Worm (Caenorhabditis elegans) whole organism, early embryonic: ENCODE results near the gene fbxa-86.

Source experiments
- B0310.2 ChIP-seq: sonication (generic microtip); optimal IDR thresholded peaks from 2 replicates; lab custom pipeline; 2016; ENCODE audit warnings: mild to moderate bottlenecking, missing genetic modification characterization, missing compliant biosample characterization
- F13C5.2 ChIP-seq: sonication (generic microtip); optimal IDR thresholded peaks from 2 replicates; lab custom pipeline; 2017; ENCODE audit warnings: mild to moderate bottlenecking, missing genetic modification characterization, inconsistent platforms, missing compliant biosample characterization
- aly-1 ChIP-seq: sonication (generic microtip); optimal IDR thresholded peaks from 2 replicates; lab custom pipeline; 2016; ENCODE audit warnings: missing genetic modification characterization, missing compliant biosample characterization
- ama-1 ChIP-seq: fragments of 150-350 bp; optimal IDR thresholded peaks from 2 replicates; lab custom pipeline; 2014
- ceh-13 ChIP-seq: fragments of 200-800 bp; sonication (Bioruptor generic); optimal IDR thresholded peaks from 2 replicates; lab custom pipeline; 2018; ENCODE audit warnings: mild to moderate bottlenecking, missing genetic modification characterization, missing compliant biosample characterization
- ceh-36 ChIP-seq: sonication (generic microtip); optimal IDR thresholded peaks from 2 replicates; lab custom pipeline; 2016; ENCODE audit warnings: missing genetic modification characterization, inconsistent platforms, missing compliant biosample characterization
- ets-7 ChIP-seq: sonication (generic microtip); optimal IDR thresholded peaks from 2 replicates; lab custom pipeline; 2016; ENCODE audit warnings: missing genotype, missing genetic modification characterization, missing compliant biosample characterization
- flt-1 ChIP-seq: fragments of 200-800 bp; sonication (Bioruptor generic); IDR thresholded peaks from 2 replicates; pipeline ENCODE4 v1.3.6; 2022; ENCODE audit warnings: missing genetic modification characterization, missing compliant biosample characterization
- hmbx-1 ChIP-seq: sonication (generic microtip); optimal IDR thresholded peaks from 2 replicates; lab custom pipeline; 2016; ENCODE audit warnings: mild to moderate bottlenecking, missing genetic modification characterization, missing compliant biosample characterization
- hmg-4 ChIP-seq: fragments of 200-800 bp; sonication (Bioruptor generic); optimal IDR thresholded peaks from 2 replicates; lab custom pipeline; 2018; ENCODE audit warnings: mild to moderate bottlenecking, missing genetic modification characterization, missing compliant biosample characterization
- hnd-1 ChIP-seq: sonication (generic microtip); optimal IDR thresholded peaks from 2 replicates; lab custom pipeline; 2016; ENCODE audit warnings: missing genetic modification characterization, missing compliant biosample characterization
- pes-1 ChIP-seq: fragments of 200-800 bp; sonication (Bioruptor generic); IDR thresholded peaks from 2 replicates; pipeline ENCODE4 v1.3.6; 2022; ENCODE audit warnings: missing genetic modification reagents, missing genetic modification characterization, missing compliant biosample characterization
- scrt-1 ChIP-seq: fragments of 200-800 bp; sonication (Bioruptor generic); IDR thresholded peaks from 2 replicates; pipeline ENCODE4 v1.3.6; 2022; ENCODE audit warnings: missing genetic modification characterization, missing compliant biosample characterization
- sea-1 ChIP-seq: fragments of 200-800 bp; sonication (Bioruptor generic); conservative IDR thresholded peaks from 2 replicates; pipeline ENCODE4 v1.3.6; 2022; ENCODE audit warnings: missing genetic modification characterization, missing compliant biosample characterization
- tbx-11 ChIP-seq: fragments of 200-800 bp; sonication (Bioruptor generic); IDR thresholded peaks from 2 replicates; pipeline ENCODE4 v1.3.6; 2022; ENCODE audit warnings: missing genetic modification characterization, missing compliant biosample characterization
- tbx-37 ChIP-seq: fragments of 200-800 bp; sonication (Bioruptor generic); conservative IDR thresholded peaks from 2 replicates; pipeline ENCODE4 v1.3.6; 2022; ENCODE audit warnings: missing genetic modification reagents, missing genetic modification characterization, missing compliant biosample characterization
- tra-4 ChIP-seq: sonication (generic microtip); optimal IDR thresholded peaks from 2 replicates; lab custom pipeline; 2017; ENCODE audit warnings: missing genetic modification characterization, missing compliant biosample characterization

The fbxa-86 gene

ce11 chrIV:4938664-4939063 lies 851 bp upstream of the fbxa-86 start, which contains the start of gene str-168:
TSS of gene str-168 (plus strand) at chrIV:4938964.
- no peak for TF ChIP-seq hnd-1 (tag; lab: Kevin White, UChicago)
- no peak for TF ChIP-seq hmbx-1 (tag; lab: Kevin White, UChicago)
- TF ChIP-seq tbx-11: no peak
- no peak for TF ChIP-seq F13C5.2 (tag; lab: Kevin White, UChicago)
- TF ChIP-seq scrt-1: no peak
- no peak for TF ChIP-seq pes-1 (GFP tag; lab: Robert Waterston, UW)
- TF ChIP-seq ceh-36: no peak
- TF ChIP-seq hmg-4 (GFP tag; lab: Kevin White, UChicago): no peak
- no peak for TF ChIP-seq sea-1 (GFP tag; lab: Robert Waterston, UW)
- no peak for TF ChIP-seq B0310.2 (tag; lab: Kevin White, UChicago)
- no peak for TF ChIP-seq tbx-37
- TF ChIP-seq ceh-13: no peak
- no peak for TF ChIP-seq aly-1 (tag; lab: Kevin White, UChicago)
- no peak for TF ChIP-seq tra-4 (tag; lab: Kevin White, UChicago)
- TF ChIP-seq ets-7 (tag; lab: Kevin White, UChicago): no peak
- TF ChIP-seq ama-1: no peak
- TF ChIP-seq flt-1: no peak

- TF ChIP-seq pes-1 (GFP tag; lab: Robert Waterston, UW) (no peak), tbx-37 (no peak), flt-1 (no peak), hnd-1 (tag; lab: Kevin White, UChicago) (no peak), hmg-4 (GFP tag; lab: Kevin White, UChicago) (no peak), B0310.2 (tag; lab: Kevin White, UChicago) (no peak), sea-1 (GFP tag; lab: Robert Waterston, UW) (no peak), ets-7 (tag; lab: Kevin White, UChicago) (no peak), aly-1 (tag; lab: Kevin White, UChicago) (no peak), ceh-13 (no peak), scrt-1 (no peak), ceh-36 (no peak), hmbx-1 (tag; lab: Kevin White, UChicago) (no peak), tbx-11 (no peak), ama-1 (no peak), F13C5.2 (tag; lab: Kevin White, UChicago) (no peak), tra-4 (tag; lab: Kevin White, UChicago) (no peak)
Observed at ce11 chrIV:4934103-4934502, 3.7 kb downstream of the fbxa-86 start, which contains the start of gene str-153. TSS of gene str-153 (plus strand) at chrIV:4934403.

DNA sequence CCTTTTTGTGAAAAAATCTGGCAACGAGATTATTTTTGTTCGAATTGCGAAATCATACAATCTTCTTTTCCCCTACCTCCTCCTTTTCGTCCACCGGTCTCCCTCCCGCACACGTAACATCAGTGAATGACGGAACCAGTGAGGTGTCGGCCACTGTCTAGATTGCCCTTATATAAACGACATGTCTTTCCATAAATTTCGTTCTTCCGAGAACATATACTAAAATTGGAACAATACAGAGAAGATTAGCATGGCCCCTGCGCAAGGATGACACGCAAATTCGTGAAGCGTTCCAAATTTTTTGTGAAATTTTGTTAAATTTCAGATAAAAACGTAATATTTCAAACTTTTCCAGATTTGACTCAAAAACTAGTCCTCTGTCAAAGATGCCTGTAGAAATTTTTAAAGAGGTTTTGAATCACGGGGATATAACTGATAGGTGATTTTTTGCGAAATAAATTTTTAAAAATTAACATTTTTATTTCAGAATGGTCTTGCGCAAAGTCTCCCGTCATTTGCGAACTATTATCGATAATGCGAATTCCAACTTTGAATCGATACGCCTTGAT lies 7.0 kb downstream of the fbxa-86 start:
- TF ChIP-seq aly-1 (tag; lab: Kevin White, UChicago): no peak
- TF ChIP-seq tra-4 (tag; lab: Kevin White, UChicago): no peak
- peak; percentile 39; the same call in 1 of the 2 replicates for TF ChIP-seq flt-1
- TF ChIP-seq ets-7 (tag; lab: Kevin White, UChicago): no peak
- no peak for TF ChIP-seq B0310.2 (tag; lab: Kevin White, UChicago)
- TF ChIP-seq ceh-13: peak; percentile 6
- no peak for TF ChIP-seq ama-1
- TF ChIP-seq F13C5.2 (tag; lab: Kevin White, UChicago): no peak
- TF ChIP-seq scrt-1: no peak
- no peak for TF ChIP-seq hmbx-1 (tag; lab: Kevin White, UChicago)
- no peak for TF ChIP-seq tbx-37
- no peak for TF ChIP-seq hnd-1 (tag; lab: Kevin White, UChicago)
- no peak for TF ChIP-seq hmg-4 (GFP tag; lab: Kevin White, UChicago)
- no peak for TF ChIP-seq ceh-36
- TF ChIP-seq sea-1 (GFP tag; lab: Robert Waterston, UW): no peak
- 0 out of 2 replicates have a peak, but pooled peaks have one; percentile 16 for TF ChIP-seq tbx-11
- peak; percentile 63; the same call in 1 of the 2 replicates for TF ChIP-seq pes-1 (GFP tag; lab: Robert Waterston, UW)

DNA sequence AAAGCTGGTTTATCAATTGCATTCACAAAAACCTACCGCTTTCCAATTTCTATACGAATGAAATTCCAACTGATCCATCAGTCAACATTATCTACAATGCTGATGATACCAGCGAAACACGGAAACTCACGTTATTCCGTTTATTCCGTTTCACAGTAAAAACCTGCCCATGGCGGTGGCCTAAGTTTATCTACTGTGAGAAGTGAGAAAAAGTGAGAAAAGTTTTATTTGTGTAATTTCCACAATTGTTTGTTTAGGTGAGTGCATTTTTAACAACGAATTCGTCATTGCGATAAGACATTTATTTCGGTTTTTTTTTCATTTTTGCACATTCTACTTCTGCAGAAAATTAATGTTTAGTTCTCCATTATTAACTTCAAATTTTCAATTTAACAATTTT lies 7.8 kb downstream of the fbxa-86 start, which contains the start of gene Y9C9A.8:
Gene Y9C9A.8, plus strand, starts transcription at position 301 of the 400 bp plus-strand sequence.
- no peak for TF ChIP-seq tra-4 (tag; lab: Kevin White, UChicago)
- no peak for TF ChIP-seq sea-1 (GFP tag; lab: Robert Waterston, UW)
- TF ChIP-seq hnd-1 (tag; lab: Kevin White, UChicago): no peak
- no peak for TF ChIP-seq scrt-1
- TF ChIP-seq F13C5.2 (tag; lab: Kevin White, UChicago): no peak
- no peak for TF ChIP-seq ama-1
- no peak for TF ChIP-seq hmg-4 (GFP tag; lab: Kevin White, UChicago)
- TF ChIP-seq tbx-11: no peak
- TF ChIP-seq ets-7 (tag; lab: Kevin White, UChicago): no peak
- TF ChIP-seq ceh-36: no peak
- no peak for TF ChIP-seq hmbx-1 (tag; lab: Kevin White, UChicago)
- TF ChIP-seq flt-1: no peak
- no peak for TF ChIP-seq ceh-13
- TF ChIP-seq pes-1 (GFP tag; lab: Robert Waterston, UW): no peak
- no peak for TF ChIP-seq B0310.2 (tag; lab: Kevin White, UChicago)
- TF ChIP-seq tbx-37: no peak
- no peak for TF ChIP-seq aly-1 (tag; lab: Kevin White, UChicago)

DNA sequence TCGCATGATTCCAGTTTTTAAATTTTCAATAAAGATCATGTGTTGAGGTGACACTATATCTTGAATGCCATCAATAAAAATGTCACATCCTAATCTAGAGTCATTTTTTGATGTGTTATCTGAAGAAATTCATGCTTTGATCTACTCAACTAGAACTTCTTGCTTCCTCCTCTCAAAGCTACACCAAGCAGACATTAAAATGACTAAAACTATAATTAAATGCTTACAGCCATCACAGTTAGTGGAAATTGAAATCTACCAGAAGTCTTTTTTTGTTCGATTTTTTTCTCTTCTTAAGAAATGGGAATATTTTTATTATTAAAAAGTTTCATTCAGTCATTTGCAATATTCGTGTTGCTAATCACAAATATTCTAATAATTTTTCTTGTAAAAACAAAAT lies 20.0 kb downstream of the fbxa-86 start, which contains the start of gene str-158:
Gene str-158, plus strand, starts transcription at position 301 of the 400 bp plus-strand sequence.
- TF ChIP-seq ceh-13: no peak
- TF ChIP-seq hnd-1 (tag; lab: Kevin White, UChicago): no peak
- no peak for TF ChIP-seq ets-7 (tag; lab: Kevin White, UChicago)
- TF ChIP-seq scrt-1: no peak
- no peak for TF ChIP-seq ceh-36

DNA sequence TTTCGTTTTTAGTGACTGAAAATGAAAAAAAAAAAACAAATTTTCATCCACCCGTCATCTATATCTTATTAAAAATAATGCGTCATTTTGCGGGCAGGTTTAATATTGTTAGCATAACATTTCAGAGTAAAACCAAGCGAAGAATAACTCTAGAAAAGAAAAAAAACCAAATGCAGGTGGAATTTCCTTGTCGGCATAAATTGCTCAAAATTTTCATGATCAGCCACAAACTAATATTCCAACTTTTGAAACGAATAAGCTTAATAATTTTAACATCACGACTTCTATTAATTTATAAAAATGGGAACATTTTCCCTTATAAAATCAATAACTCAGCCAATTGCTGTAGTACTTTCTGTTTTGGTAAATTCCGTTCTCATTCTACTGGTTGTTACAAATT lies 22.1 kb downstream of the fbxa-86 start, which contains the start of gene str-155:
Gene str-155, plus strand, starts transcription at position 301 of the 400 bp plus-strand sequence.
- TF ChIP-seq flt-1 (no peak), ceh-36 (no peak), ceh-13 (no peak), hmbx-1 (tag; lab: Kevin White, UChicago) (no peak), B0310.2 (tag; lab: Kevin White, UChicago) (no peak), scrt-1 (no peak), ama-1 (no peak), tbx-37 (no peak), sea-1 (GFP tag; lab: Robert Waterston, UW) (no peak), hmg-4 (GFP tag; lab: Kevin White, UChicago) (no peak), tra-4 (tag; lab: Kevin White, UChicago) (no peak), hnd-1 (tag; lab: Kevin White, UChicago) (no peak), aly-1 (tag; lab: Kevin White, UChicago) (no peak), F13C5.2 (tag; lab: Kevin White, UChicago) (no peak), pes-1 (GFP tag; lab: Robert Waterston, UW) (no peak), ets-7 (tag; lab: Kevin White, UChicago) (no peak), tbx-11 (no peak)
